Worm (Caenorhabditis elegans) whole organism, midembryonic: ENCODE results near the gene col-90.

Experiments used
- cog-1 ChIP-seq: sonication (generic microtip); optimal IDR thresholded peaks from 2 replicates; lab custom pipeline; 2016; ENCODE audit warnings: missing genetic modification characterization, missing compliant biosample characterization
- flt-1 ChIP-seq: fragments of 200-800 bp; sonication (Bioruptor generic); IDR thresholded peaks from 2 replicates; pipeline ENCODE4 v1.3.6; 2022; ENCODE audit warnings: missing genetic modification characterization, missing compliant biosample characterization
- klf-2 ChIP-seq: fragments of 200-800 bp; sonication (Bioruptor generic); conservative IDR thresholded peaks from 2 replicates; pipeline ENCODE4 v1.3.6; 2022; ENCODE audit warnings: missing genetic modification reagents, missing genetic modification characterization, missing compliant biosample characterization
- tab-1 ChIP-seq: fragments of 200-800 bp; sonication (Bioruptor generic); IDR thresholded peaks from 2 replicates; pipeline ENCODE4 v1.3.6; 2022; ENCODE audit warnings: missing genetic modification characterization, missing compliant biosample characterization
- ztf-23 ChIP-seq: fragments of 200-800 bp; sonication (Bioruptor generic); IDR thresholded peaks from 2 replicates; pipeline ENCODE4 v1.3.6; 2022; ENCODE audit warnings: missing genetic modification reagents, missing genetic modification characterization, missing compliant biosample characterization

DNA sequence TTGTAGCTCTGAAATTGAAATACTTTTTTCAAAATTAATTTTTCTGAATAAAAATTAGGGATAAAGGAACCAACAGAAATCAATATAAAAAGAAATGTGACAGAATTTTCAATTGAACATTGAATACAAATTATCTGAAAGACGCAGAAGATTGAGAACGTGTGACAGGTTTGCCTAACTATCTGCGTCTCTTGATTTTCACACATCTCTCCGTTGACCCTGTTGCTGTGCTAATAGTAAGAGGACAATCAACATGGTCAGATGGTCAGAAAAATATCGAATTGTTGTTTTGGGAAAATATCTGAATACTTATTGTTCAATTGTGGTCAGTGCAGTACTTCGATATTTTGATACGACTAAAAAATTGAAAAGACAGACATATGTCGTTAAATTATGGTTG lies 37.0 kb upstream of the col-90 start, which contains the start of gene ZK688.7:
- TF ChIP-seq klf-2 (GFP tag; lab: Robert Waterston, UW) (no peak), flt-1 (no peak), ztf-23 (GFP tag; lab: Robert Waterston, UW) (no peak), tab-1 (GFP tag; lab: Robert Waterston, UW) (no peak), cog-1 (tag; lab: Kevin White, UChicago) (no peak)
